Worm (Caenorhabditis elegans): ENCODE data around the gene cit-1.1.

Gene cit-1.1

DNA sequence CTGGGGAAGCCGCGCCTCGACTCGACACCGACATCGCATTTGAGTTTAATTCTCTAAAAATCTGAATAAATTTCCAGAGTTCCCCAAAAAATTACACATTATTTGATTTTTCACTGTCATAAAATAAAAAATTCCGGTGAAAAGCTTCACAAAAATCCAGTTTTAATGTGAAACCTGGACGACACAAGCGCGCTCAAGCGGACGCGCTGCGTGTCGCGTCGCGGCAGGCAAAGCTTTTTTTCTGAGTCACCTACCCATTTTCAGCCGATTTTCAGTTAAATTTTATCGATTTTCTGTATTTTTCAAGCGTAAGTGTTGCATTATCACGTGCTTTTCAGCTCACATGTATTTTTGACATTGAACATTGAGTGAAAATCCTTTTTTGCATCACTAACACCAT, at the start of gene cit-1.1:
cit-1.1 (minus strand) TSS at position 53 of the 400 bp plus-strand sequence.
- TF ChIP-seq K11D2.4 (GFP tag; IDR thresholded peaks at IDR 0.05) (no peak), F49E8.2 (tag; optimal IDR thresholded peaks at IDR 0.05; ENCODE audit: insufficient read depth) (no peak), fkh-3 (tag; optimal IDR thresholded peaks at IDR 0.05) (no peak), F33H1.4 (GFP tag; IDR thresholded peaks at IDR 0.05) (no peak), attf-6 (GFP tag; IDR thresholded peaks at IDR 0.05) (no peak), lsl-1 (GFP tag; optimal IDR thresholded peaks at IDR 0.05) (no peak), madf-3 (GFP tag; IDR thresholded peaks at IDR 0.05) (peak; percentile 97), Y67H2A.10 (GFP tag; conservative IDR thresholded peaks at IDR 0.05) (no peak), hlh-12 (tag; optimal IDR thresholded peaks at IDR 0.05) (no peak), mxl-1 (tag; optimal IDR thresholded peaks at IDR 0.05) (no peak), lin-54 (GFP tag; optimal IDR thresholded peaks at IDR 0.05) (no peak), nhr-80 (tag; optimal IDR thresholded peaks at IDR 0.05) (peak; percentile 15)

DNA sequence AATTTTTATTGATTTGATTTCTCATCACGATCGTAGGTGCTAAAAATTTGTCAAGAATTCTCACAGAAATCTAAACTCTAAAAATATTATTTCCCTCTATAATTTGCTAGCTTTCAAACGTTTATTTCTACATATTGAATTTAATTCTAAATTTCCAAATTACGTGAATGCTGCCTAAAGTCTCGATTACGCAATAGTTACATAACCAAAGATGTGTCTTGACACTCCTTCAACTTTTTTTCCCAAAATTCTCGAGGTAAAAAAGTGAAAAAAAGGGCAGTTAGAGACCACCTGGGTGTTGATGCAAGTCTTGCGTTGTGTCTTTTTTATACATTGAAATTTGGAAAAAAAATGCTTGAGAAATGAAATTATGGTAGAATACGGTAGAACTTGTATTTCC, 42.2 kb upstream of the cit-1.1 start:
- TF ChIP-seq C06A6.2 (GFP tag; conservative IDR thresholded peaks at IDR 0.05) (no peak), C17E4.6 (GFP tag; IDR thresholded peaks at IDR 0.05) (no peak), ztf-22 (GFP tag; optimal IDR thresholded peaks at IDR 0.05) (no peak), nhr-179 (tag; optimal IDR thresholded peaks at IDR 0.05) (no peak), cebp-2 (GFP tag; IDR thresholded peaks at IDR 0.05) (no peak), fkh-3 (tag; optimal IDR thresholded peaks at IDR 0.05) (no peak), aptf-3 (GFP tag; IDR thresholded peaks at IDR 0.05) (no peak), lag-1 (GFP tag; IDR thresholded peaks at IDR 0.05) (no peak), Y53F4B.3 (GFP tag; IDR thresholded peaks at IDR 0.05) (no peak)

DNA sequence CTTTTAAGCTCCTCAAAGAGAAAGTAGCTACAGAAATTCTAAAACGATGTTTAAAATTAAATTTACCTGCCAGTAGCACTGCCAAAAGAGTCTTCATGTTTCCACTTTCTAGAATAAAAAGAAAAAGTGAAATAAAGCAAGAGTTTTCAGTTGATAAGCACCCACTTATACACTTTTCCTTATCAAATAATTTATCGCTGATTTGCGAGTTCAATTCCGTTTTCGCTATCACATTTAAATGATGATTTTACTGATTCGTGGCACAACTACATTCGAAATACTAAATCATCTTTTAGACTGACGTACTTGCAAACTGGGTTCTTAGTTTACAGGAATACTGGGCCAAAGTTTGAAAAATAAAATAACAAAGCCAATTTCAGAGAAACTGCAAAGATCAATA, 41.3 kb upstream of the cit-1.1 start, which contains the start of gene K12H4.7:
K12H4.7 (minus strand) TSS at position 138 of the 400 bp plus-strand sequence.
- TF ChIP-seq ztf-26 (tag; optimal IDR thresholded peaks at IDR 0.05): no peak
- TF ChIP-seq sdz-38 (tag; optimal IDR thresholded peaks at IDR 0.05): no peak
- TF ChIP-seq nhr-80 (tag; optimal IDR thresholded peaks at IDR 0.05): peak; percentile 64
- TF ChIP-seq let-607 (tag; optimal IDR thresholded peaks at IDR 0.05): peak; percentile 6 to 61
- TF ChIP-seq D2030.7 (GFP tag; IDR thresholded peaks at IDR 0.05): no peak
- no peak for TF ChIP-seq somi-1 (GFP tag; optimal IDR thresholded peaks at IDR 0.05)
- TF ChIP-seq ets-4 (GFP tag; optimal IDR thresholded peaks at IDR 0.05): peak; percentile 31

DNA sequence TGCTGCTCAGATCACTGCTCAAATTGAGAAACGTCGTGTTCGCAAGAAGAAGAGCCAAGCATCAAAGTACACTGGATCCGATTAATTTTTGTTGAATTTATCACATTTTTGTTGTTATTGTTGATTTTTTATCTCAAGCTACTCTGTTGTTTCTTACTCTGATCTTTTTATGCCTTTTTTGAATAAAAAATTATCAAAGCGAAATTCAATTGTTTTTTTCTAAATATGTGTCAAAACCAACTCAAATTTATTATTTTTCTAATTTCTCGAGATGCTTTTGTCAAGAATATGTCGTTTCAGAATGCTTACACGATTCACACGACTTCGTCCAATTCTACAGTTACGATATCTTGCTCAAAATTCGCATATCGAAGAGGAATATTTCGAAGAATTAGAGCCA, 37.8 kb upstream of the cit-1.1 start, which contains the start of gene K12H4.2:
K12H4.2 (plus strand) TSS at position 301 of the 400 bp plus-strand sequence.
- TF ChIP-seq ceh-91 (GFP tag; IDR thresholded peaks at IDR 0.05) (no peak), ztf-26 (tag; optimal IDR thresholded peaks at IDR 0.05) (no peak), madf-6 (GFP tag; IDR thresholded peaks at IDR 0.05) (no peak), akir-1 (GFP tag; optimal IDR thresholded peaks at IDR 0.05) (no peak), snpc-4 (GFP tag; optimal IDR thresholded peaks at IDR 0.05) (no peak), snpc-4 (tag; optimal IDR thresholded peaks at IDR 0.05) (no peak), F37B4.10 (GFP tag; IDR thresholded peaks at IDR 0.05) (no peak), efl-1 (GFP tag; optimal IDR thresholded peaks at IDR 0.05) (no peak), repo-1 (tag; optimal IDR thresholded peaks at IDR 0.05) (no peak), nhr-90 (tag; optimal IDR thresholded peaks at IDR 0.05) (no peak), zim-3 (tag; optimal IDR thresholded peaks at IDR 0.05) (no peak), ztf-3 (GFP tag; optimal IDR thresholded peaks at IDR 0.05) (no peak), ztf-22 (GFP tag; optimal IDR thresholded peaks at IDR 0.05) (no peak), tbx-9 (tag; optimal IDR thresholded peaks at IDR 0.05; ENCODE audit: borderline replicate concordance) (no peak), cebp-1 (GFP tag; IDR thresholded peaks at IDR 0.05) (no peak), cebp-1 (tag; optimal IDR thresholded peaks at IDR 0.05) (no peak), tlf-1 (GFP tag; optimal IDR thresholded peaks at IDR 0.05) (no peak), attf-3 (GFP tag; conservative IDR thresholded peaks at IDR 0.05) (no peak), snpc-1.3 (tag; optimal IDR thresholded peaks at IDR 0.05; ENCODE audit: insufficient read depth) (no peak)
